Fruit fly (Drosophila melanogaster): ENCODE measurements around the gene vex.

DNA sequence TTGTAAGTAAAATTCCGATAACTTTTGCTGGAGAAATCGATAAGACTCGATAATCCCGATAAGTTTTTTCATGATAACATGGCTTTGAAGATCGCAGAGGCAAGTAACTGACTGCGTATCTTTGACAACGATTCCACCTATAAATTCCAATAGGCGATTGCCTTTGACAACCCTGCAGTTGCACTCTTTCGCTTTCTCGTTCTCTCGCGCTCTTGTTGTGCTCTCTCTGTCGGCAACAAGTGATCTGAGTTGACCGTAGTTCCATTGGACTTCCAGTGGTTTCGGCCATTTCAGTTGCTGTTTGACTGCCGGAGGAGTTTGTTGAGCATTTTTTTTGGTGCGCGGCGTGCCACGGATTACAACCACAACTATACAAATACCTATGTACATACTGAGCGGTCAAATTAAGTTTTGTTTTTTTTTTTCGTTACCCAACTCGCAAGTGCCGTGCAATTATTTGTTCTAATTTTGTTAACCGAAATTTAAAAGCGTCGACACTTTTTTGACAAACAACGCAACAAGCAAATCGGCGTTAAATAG is 109.1 kb downstream of the vex start, which contains the start of gene Myo10A:
- TF ChIP-seq CG7101 (tag; optimal IDR thresholded peaks at IDR 0.05) (no peak), Mnt (GFP tag; optimal IDR thresholded peaks at IDR 0.05) (no peak), CG12768 (GFP tag; optimal IDR thresholded peaks at IDR 0.05) (no peak), Clk (GFP tag; optimal IDR thresholded peaks at IDR 0.05) (no peak), CG11617 (GFP tag; optimal IDR thresholded peaks at IDR 0.05) (no peak), kay (GFP tag; ENCODE audit: borderline replicate concordance) (no peak), cnc (optimal IDR thresholded peaks at IDR 0.05) (no peak)

Data from whole organism, adult.